Worm (Caenorhabditis elegans) whole organism, young adult: ENCODE data around the gene vms-1.

Experiments used
- ceh-27 ChIP-seq: fragments of 200-800 bp; sonication (Bioruptor generic); optimal IDR thresholded peaks from 2 replicates; lab custom pipeline; 2018; ENCODE audit warnings: mild to moderate bottlenecking, missing genetic modification characterization, moderate library complexity, missing compliant biosample characterization
- snpc-4 ChIP-seq, 5 experiments: fragments of 150-350 bp in 1 of 5; sonication (generic microtip) in 4 of 5; optimal IDR thresholded peaks; 2 replicates each; lab custom pipeline; 2014 to 2018; ENCODE audit warnings: missing genetic modification characterization in 5 of 5, missing biosample characterization in 3 of 5, antibody characterized with exemption in 2 of 5, mild to moderate bottlenecking in 2 of 5, missing compliant biosample characterization in 2 of 5, missing genotype in 2 of 5, moderate library complexity in 2 of 5, missing genetic modification reagents in 1 of 5

- TF ChIP-seq ceh-27 (GFP tag; lab: Kevin White, UChicago) (no peak), snpc-4 (GFP tag; optimal IDR thresholded peaks at IDR 0.05; lab: Kevin White, UChicago) (no peak), snpc-4 (tag; optimal IDR thresholded peaks at IDR 0.05; lab: Kevin White, UChicago) (no peak)
Measured at ce11 chrIII:8121132-8121531, 32.8 kb downstream of the vms-1 start, which contains the start of gene gei-8.
